Fruit fly (Drosophila melanogaster): ENCODE measurements around the gene CG5068.

The CG5068 gene

dm6 chr3L:8997686-8998239, 11.3 kb downstream of the CG5068 start, which contains the start of the genes smg and CG5087:
smg (minus strand) TSS chr3L:8997989.
CG5087 (plus strand) TSS chr3L:8998184.
- peak; percentile 43 for TF ChIP-seq CG17801 (GFP tag; optimal IDR thresholded peaks at IDR 0.05; ENCODE audit: partially characterized antibody)

dm6 chr3L:9002527-9002926, 16.0 kb downstream of the CG5068 start:
- TF ChIP-seq CG17801 (GFP tag; optimal IDR thresholded peaks at IDR 0.05; ENCODE audit: partially characterized antibody), result no peak

DNA sequence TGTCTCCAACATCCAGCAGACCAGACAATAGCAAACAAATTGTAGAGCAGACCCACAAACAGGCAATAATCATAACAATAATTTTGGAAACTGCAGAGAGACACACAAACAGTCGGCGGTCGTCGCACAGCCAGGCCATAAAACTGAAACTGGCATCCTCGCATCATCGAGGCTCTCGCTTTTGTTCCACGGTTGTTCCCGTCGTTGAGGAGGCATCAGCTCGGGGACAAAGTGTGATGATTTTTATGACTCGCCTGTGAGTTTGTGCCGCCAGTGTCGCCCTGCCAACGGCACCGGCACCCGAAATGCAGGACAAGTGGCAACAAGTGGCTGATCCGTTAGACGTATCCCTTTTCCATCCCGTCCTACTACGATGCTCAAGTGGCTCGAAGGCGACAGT, 16.9 kb downstream of the CG5068 start:
- TF ChIP-seq CG17801 (GFP tag; optimal IDR thresholded peaks at IDR 0.05; ENCODE audit: partially characterized antibody), result no peak

DNA sequence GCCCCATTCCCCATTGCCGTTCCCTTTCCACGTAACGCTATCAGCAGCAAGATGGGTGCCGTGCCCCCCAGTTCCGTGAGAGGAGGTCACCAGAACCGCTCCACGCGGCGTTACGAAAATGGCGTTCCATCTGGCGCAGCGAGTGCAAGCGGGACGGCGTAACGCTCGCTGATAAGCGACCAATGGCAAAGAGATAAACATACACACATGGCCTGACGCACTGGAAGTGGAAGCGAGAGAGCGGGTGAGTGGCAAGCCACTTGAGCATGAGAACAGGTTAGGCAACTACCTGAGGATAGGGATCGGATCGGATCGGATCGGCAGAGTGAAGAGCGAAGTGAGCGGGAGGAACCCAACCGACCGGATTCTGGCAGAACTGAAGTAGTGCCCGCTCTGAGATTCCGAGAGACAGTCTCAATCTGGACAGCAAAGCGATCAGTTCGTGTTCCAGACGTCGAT, 18.3 kb downstream of the CG5068 start, which contains the start of gene Doc3:
TSS of gene Doc3 (plus strand) at position 409 of the 459 bp plus-strand sequence.
- TF ChIP-seq CG17801 (GFP tag; optimal IDR thresholded peaks at IDR 0.05; ENCODE audit: partially characterized antibody), result no peak

DNA sequence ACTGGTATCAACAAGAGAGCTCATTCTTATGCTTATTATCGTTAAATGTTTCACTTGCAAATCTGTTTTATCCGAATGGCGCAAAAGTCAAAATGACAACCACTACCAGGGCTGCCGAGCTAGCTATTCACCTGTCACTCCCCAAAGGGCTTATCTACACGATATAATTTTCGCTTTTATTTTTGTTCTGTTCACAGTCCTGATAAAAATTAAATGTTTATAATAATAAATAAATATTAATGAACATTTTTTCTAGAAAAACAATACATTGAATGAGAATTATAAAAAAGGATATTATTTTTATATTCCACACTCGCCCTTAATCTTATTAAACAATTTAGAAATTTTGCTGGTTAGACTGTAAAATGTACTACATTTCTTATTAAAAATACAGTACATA, 23.2 kb downstream of the CG5068 start, which contains the start of gene CG5194:
TSS of gene CG5194 (minus strand) at position 101 of the 400 bp plus-strand sequence.
- TF ChIP-seq CG17801 (GFP tag; optimal IDR thresholded peaks at IDR 0.05; ENCODE audit: partially characterized antibody), result no peak

- TF ChIP-seq CG17801 (GFP tag; optimal IDR thresholded peaks at IDR 0.05; ENCODE audit: partially characterized antibody), result no peak
Measured at dm6 chr3L:9011485-9012389, 25.2 kb downstream of the CG5068 start.

- TF ChIP-seq CG17801 (GFP tag; optimal IDR thresholded peaks at IDR 0.05; ENCODE audit: partially characterized antibody), result no peak
Measured at dm6 chr3L:9013745-9014144, 27.2 kb downstream of the CG5068 start.

DNA sequence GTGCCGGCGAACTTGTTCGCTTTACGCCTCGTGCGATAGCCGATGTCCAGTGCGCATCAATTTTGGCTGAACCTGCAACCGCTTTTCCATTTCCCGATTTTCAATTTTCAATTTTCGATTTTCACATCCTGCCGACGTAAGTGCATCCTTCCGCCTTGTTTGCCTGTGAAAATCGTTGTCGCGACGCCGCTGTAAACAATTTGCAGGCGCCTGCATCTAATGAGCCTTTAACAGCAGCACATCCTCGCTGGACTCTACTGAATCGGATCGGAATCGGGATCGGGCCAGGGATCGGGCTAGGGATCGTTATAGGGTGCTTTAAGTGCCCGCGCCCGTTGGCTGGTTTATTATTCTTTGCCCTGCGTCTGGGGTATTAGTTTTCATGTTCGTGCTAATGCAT, 30.9 kb downstream of the CG5068 start:
- TF ChIP-seq CG17801 (GFP tag; optimal IDR thresholded peaks at IDR 0.05; ENCODE audit: partially characterized antibody), result no peak

- TF ChIP-seq CG17801 (GFP tag; optimal IDR thresholded peaks at IDR 0.05; ENCODE audit: partially characterized antibody), result no peak
Measured at dm6 chr3L:9019196-9019662, 32.7 kb downstream of the CG5068 start, which contains the start of gene Doc2. Doc2 (minus strand) TSS chr3L:9019246.

- no peak for TF ChIP-seq CG17801 (GFP tag; optimal IDR thresholded peaks at IDR 0.05; ENCODE audit: partially characterized antibody)
Measured at dm6 chr3L:9020436-9021370, 34.2 kb downstream of the CG5068 start.

- no peak for TF ChIP-seq CG17801 (GFP tag; optimal IDR thresholded peaks at IDR 0.05; ENCODE audit: partially characterized antibody)
Measured at dm6 chr3L:9023627-9024026, 37.1 kb downstream of the CG5068 start.

- TF ChIP-seq CG17801 (GFP tag; optimal IDR thresholded peaks at IDR 0.05; ENCODE audit: partially characterized antibody), result no peak
Measured at dm6 chr3L:9024741-9025140, 38.2 kb downstream of the CG5068 start.

DNA sequence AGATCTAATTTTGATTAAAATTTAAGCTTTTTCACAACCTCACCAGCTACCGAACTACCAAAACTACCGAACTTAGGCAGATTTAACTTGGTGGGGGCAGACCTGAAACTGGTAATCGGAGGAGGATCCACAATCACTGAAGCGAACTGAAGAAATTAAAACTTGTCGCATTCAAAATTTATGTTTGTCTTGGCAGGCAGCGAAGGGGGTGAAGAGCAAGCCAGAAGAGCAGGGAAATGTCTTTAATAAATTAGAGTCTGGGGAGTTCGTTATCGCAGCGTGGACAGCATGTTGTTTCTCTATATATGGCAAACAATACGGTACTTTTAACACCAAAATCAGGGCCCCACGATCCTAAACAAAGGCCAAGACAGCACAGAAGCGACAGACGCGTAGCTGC, 38.7 kb downstream of the CG5068 start:
- TF ChIP-seq CG17801 (GFP tag; optimal IDR thresholded peaks at IDR 0.05; ENCODE audit: partially characterized antibody), result no peak

dm6 chr3L:9025680-9026079, 39.2 kb downstream of the CG5068 start:
- no peak for TF ChIP-seq CG17801 (GFP tag; optimal IDR thresholded peaks at IDR 0.05; ENCODE audit: partially characterized antibody)

dm6 chr3L:9026568-9026967, 40.1 kb downstream of the CG5068 start:
- no peak for TF ChIP-seq CG17801 (GFP tag; optimal IDR thresholded peaks at IDR 0.05; ENCODE audit: partially characterized antibody)

All from ovary, adult (tissue).